Fruit fly (Drosophila melanogaster) whole organism, embryonic: ENCODE results near the gene CG15262.

ENCODE experiments used
- chif ChIP-seq, 2 experiments: fragments of 200-800 bp; sonication (Bioruptor generic); optimal IDR thresholded peaks; 3 replicates each; lab custom pipeline; 2016; ENCODE audit warnings: missing biosample characterization in 2 of 2, missing genetic modification characterization in 2 of 2
- gsb ChIP-seq: fragments of 200-800 bp; sonication (Bioruptor generic); IDR thresholded peaks from 2 replicates; pipeline ENCODE4 v1.3.6; 2022; ENCODE audit warnings: missing biosample characterization, missing genetic modification characterization
- kah ChIP-seq: fragments of 200-800 bp; sonication (Bioruptor generic); optimal IDR thresholded peaks from 2 replicates; lab custom pipeline; 2018; ENCODE audit warnings: missing biosample characterization, mild to moderate bottlenecking, missing genetic modification characterization

dm6 chr2L:15249006-15249513 is 48.5 kb upstream of the CG15262 start:
- TF ChIP-seq chif (GFP tag; optimal IDR thresholded peaks at IDR 0.05; lab: Kevin White, UChicago) (no peak), kah (GFP tag; lab: Kevin White, UChicago) (no peak), gsb (GFP tag; lab: Robert Waterston, UW) (no peak)
